Fruit fly (Drosophila melanogaster) whole organism, embryonic: ENCODE measurements around the gene CG9389.

ENCODE experiments used
- Abd-B ChIP-seq: fragments of 200-800 bp; sonication (Bioruptor generic); optimal IDR thresholded peaks from 2 replicates; lab custom pipeline; 2018; ENCODE audit warnings: missing biosample characterization, mild to moderate bottlenecking, missing genetic modification characterization, moderate library complexity
- B-H1 ChIP-seq: fragments of 200-800 bp; sonication (Bioruptor generic); IDR thresholded peaks from 3 replicates; pipeline ENCODE4 v1.3.6; 2022; ENCODE audit warnings: missing biosample characterization, missing genetic modification characterization
- CG10654 ChIP-seq: fragments of 200-800 bp; sonication (Bioruptor generic); optimal IDR thresholded peaks from 2 replicates; lab custom pipeline; 2016; ENCODE audit warnings: missing biosample characterization, missing genetic modification characterization
- CG11398 ChIP-seq: fragments of 200-800 bp; sonication (Bioruptor generic); optimal IDR thresholded peaks from 2 replicates; lab custom pipeline; 2016; ENCODE audit warnings: missing biosample characterization, missing genetic modification characterization
- CG14014 ChIP-seq: fragments of 200-800 bp; sonication (Bioruptor generic); IDR thresholded peaks from 2 replicates; pipeline ENCODE4 v1.3.6; 2022; ENCODE audit warnings: missing biosample characterization, missing genetic modification characterization
- CG15073 ChIP-seq: fragments of 200-800 bp; sonication (Bioruptor generic); optimal IDR thresholded peaks from 2 replicates; lab custom pipeline; 2016; ENCODE audit warnings: missing biosample characterization, missing genetic modification characterization
- CG17612 ChIP-seq: fragments of 200-800 bp; sonication (Bioruptor generic); IDR thresholded peaks from 2 replicates; pipeline ENCODE4 v1.3.6; 2022; ENCODE audit warnings: missing biosample characterization, missing genetic modification characterization
- CG1792 ChIP-seq: fragments of 200-800 bp; sonication (Bioruptor generic); optimal IDR thresholded peaks from 2 replicates; lab custom pipeline; 2016; ENCODE audit warnings: missing biosample characterization, missing genetic modification characterization
- CG2116 ChIP-seq: fragments of 200-800 bp; sonication (Bioruptor generic); optimal IDR thresholded peaks from 3 replicates; lab custom pipeline; 2018; ENCODE audit warnings: missing biosample characterization, mild to moderate bottlenecking, missing genetic modification characterization
- CG2129 ChIP-seq: fragments of 200-800 bp; sonication (Bioruptor generic); IDR thresholded peaks from 2 replicates; pipeline ENCODE4 v1.3.6; 2022; ENCODE audit warnings: missing biosample characterization, missing genetic modification characterization; ENCODE audit not compliant: partially characterized antibody
- CG2712 ChIP-seq: fragments of 200-800 bp; optimal IDR thresholded peaks from 3 replicates; lab custom pipeline; 2019; ENCODE audit warnings: missing biosample characterization, mild to moderate bottlenecking, missing genetic modification characterization, moderate library complexity
- CG2875 ChIP-seq: fragments of 200-800 bp; sonication (Bioruptor generic); optimal IDR thresholded peaks from 2 replicates; lab custom pipeline; 2017; ENCODE audit warnings: missing biosample characterization, mild to moderate bottlenecking, missing genetic modification characterization, missing genetic modification reagents
- CG32532 ChIP-seq: fragments of 200-800 bp; sonication (Bioruptor generic); IDR thresholded peaks from 2 replicates; pipeline ENCODE4 v1.3.6; 2022; ENCODE audit warnings: missing biosample characterization, missing genetic modification characterization
- CG33213 ChIP-seq: fragments of 200-800 bp; sonication (Bioruptor generic); optimal IDR thresholded peaks from 3 replicates; lab custom pipeline; 2016; ENCODE audit warnings: missing biosample characterization, missing genetic modification characterization
- CG4360 ChIP-seq: fragments of 200-800 bp; sonication (Bioruptor generic); IDR thresholded peaks from 2 replicates; pipeline ENCODE4 v1.3.6; 2022; ENCODE audit warnings: missing biosample characterization, missing genetic modification characterization
- CG6854 ChIP-seq: fragments of 200-800 bp; sonication (Bioruptor generic); optimal IDR thresholded peaks from 3 replicates; lab custom pipeline; 2017; ENCODE audit warnings: missing biosample characterization, mild to moderate bottlenecking, missing genetic modification characterization
- CG8359 ChIP-seq: fragments of 200-800 bp; sonication (Bioruptor generic); optimal IDR thresholded peaks from 2 replicates; lab custom pipeline; 2017; ENCODE audit warnings: missing biosample characterization, mild to moderate bottlenecking, missing genetic modification characterization, borderline replicate concordance
- CG8478 ChIP-seq: fragments of >200 bp; optimal IDR thresholded peaks from 2 replicates; lab custom pipeline; 2018
- CG9609 ChIP-seq: fragments of 200-800 bp; sonication (Bioruptor generic); optimal IDR thresholded peaks from 3 replicates; lab custom pipeline; 2016; ENCODE audit warnings: missing biosample characterization, missing genetic modification characterization
- CTCF ChIP-seq: fragments of 200-800 bp; sonication (Bioruptor generic); optimal IDR thresholded peaks from 2 replicates; lab custom pipeline; 2017; ENCODE audit warnings: missing biosample characterization, mild to moderate bottlenecking, missing genetic modification characterization, moderate library complexity
- CoRest ChIP-seq: fragments of 200-800 bp; sonication (Bioruptor generic); optimal IDR thresholded peaks from 3 replicates; lab custom pipeline; 2018; ENCODE audit warnings: missing biosample characterization, mild to moderate bottlenecking, missing genetic modification characterization, moderate library complexity
- D ChIP-seq, 2 experiments: fragments of 200-800 bp in 1 of 2; fragments of >200 bp in 1 of 2; sonication (Bioruptor generic) in 1 of 2; optimal IDR thresholded peaks; 2 replicates in 1 of 2; 3 replicates in 1 of 2; lab custom pipeline; 2017; ENCODE audit warnings: mild to moderate bottlenecking in 1 of 2, missing biosample characterization in 1 of 2, missing genetic modification characterization in 1 of 2, missing genetic modification reagents in 1 of 2
- Deaf1 ChIP-seq: fragments of 200-800 bp; optimal IDR thresholded peaks from 3 replicates; lab custom pipeline; 2019; ENCODE audit warnings: missing biosample characterization, mild to moderate bottlenecking, missing genetic modification characterization, moderate library complexity
- Dip2 ChIP-seq: fragments of 200-800 bp; sonication (Bioruptor generic); IDR thresholded peaks from 2 replicates; pipeline ENCODE4 v1.3.6; 2022; ENCODE audit warnings: missing biosample characterization, missing genetic modification characterization
- E2f1 ChIP-seq: fragments of 200-800 bp; sonication (Bioruptor generic); IDR thresholded peaks from 2 replicates; pipeline ENCODE4 v1.3.6; 2022; ENCODE audit warnings: missing biosample characterization, missing genetic modification characterization
- Gug ChIP-seq: fragments of 200-800 bp; sonication (Bioruptor generic); IDR thresholded peaks from 4 replicates; pipeline ENCODE4 v1.3.6; 2022; ENCODE audit warnings: missing biosample characterization, missing genetic modification characterization
- H2.0 ChIP-seq: fragments of 200-800 bp; sonication (Bioruptor generic); IDR thresholded peaks from 2 replicates; pipeline ENCODE4 v1.3.6; 2022; ENCODE audit warnings: missing biosample characterization, missing genetic modification characterization
- HLH3B ChIP-seq: fragments of 200-800 bp; sonication (Bioruptor generic); IDR thresholded peaks from 2 replicates; pipeline ENCODE4 v1.3.6; 2022; ENCODE audit warnings: missing biosample characterization, missing genetic modification characterization
- Kr ChIP-seq: fragments of 200-800 bp; sonication (Bioruptor generic); optimal IDR thresholded peaks from 2 replicates; lab custom pipeline; 2017; ENCODE audit warnings: missing biosample characterization, mild to moderate bottlenecking, missing genetic modification characterization
- Lim3 ChIP-seq: fragments of 200-800 bp; sonication (Bioruptor generic); IDR thresholded peaks from 2 replicates; pipeline ENCODE4 v1.3.6; 2022; ENCODE audit warnings: missing biosample characterization, missing genetic modification characterization
- MTF-1 ChIP-seq: fragments of 200-800 bp; sonication (Bioruptor generic); optimal IDR thresholded peaks from 2 replicates; lab custom pipeline; 2018; ENCODE audit warnings: missing biosample characterization, mild to moderate bottlenecking, missing genetic modification characterization, borderline replicate concordance
- Meics ChIP-seq: fragments of 200-800 bp; sonication (Bioruptor generic); optimal IDR thresholded peaks from 2 replicates; lab custom pipeline; 2017; ENCODE audit warnings: missing biosample characterization, mild to moderate bottlenecking, missing genetic modification characterization
- Mes4 ChIP-seq: fragments of 200-800 bp; sonication (Bioruptor generic); optimal IDR thresholded peaks from 2 replicates; lab custom pipeline; 2016; ENCODE audit warnings: missing biosample characterization, missing genetic modification characterization
- NC2β ChIP-seq: fragments of 200-800 bp; sonication (Bioruptor generic); optimal IDR thresholded peaks from 2 replicates; lab custom pipeline; 2016; ENCODE audit warnings: missing biosample characterization, missing genetic modification characterization
- Nf-YB ChIP-seq: fragments of 200-800 bp; sonication (Bioruptor generic); optimal IDR thresholded peaks from 3 replicates; lab custom pipeline; 2019; ENCODE audit warnings: missing biosample characterization, mild to moderate bottlenecking, missing genetic modification characterization, moderate library complexity
- Poxn ChIP-seq: fragments of 200-800 bp; sonication (Bioruptor generic); IDR thresholded peaks from 2 replicates; pipeline ENCODE4 v1.3.6; 2022; ENCODE audit warnings: missing biosample characterization, missing genetic modification characterization
- Scr ChIP-seq: fragments of 200-800 bp; sonication (Bioruptor generic); IDR thresholded peaks from 2 replicates; pipeline ENCODE4 v1.3.6; 2022; ENCODE audit warnings: missing biosample characterization, missing genetic modification characterization; ENCODE audit not compliant: partially characterized antibody
- Sox102F ChIP-seq: fragments of 200-800 bp; sonication (Bioruptor generic); optimal IDR thresholded peaks from 2 replicates; lab custom pipeline; 2018; ENCODE audit warnings: missing biosample characterization, mild to moderate bottlenecking, missing genetic modification characterization, moderate library complexity
- Sry-δ ChIP-seq: fragments of 200-800 bp; sonication (Bioruptor generic); optimal IDR thresholded peaks from 2 replicates; lab custom pipeline; 2016; ENCODE audit warnings: missing biosample characterization, missing genetic modification characterization
- Vsx1 ChIP-seq: fragments of 200-800 bp; sonication (Bioruptor generic); optimal IDR thresholded peaks from 2 replicates; lab custom pipeline; 2017; ENCODE audit warnings: missing biosample characterization, mild to moderate bottlenecking, missing genetic modification characterization, missing genetic modification reagents
- ab ChIP-seq: fragments of 200-800 bp; sonication (Bioruptor generic); optimal IDR thresholded peaks from 2 replicates; lab custom pipeline; 2016; ENCODE audit warnings: missing biosample characterization, missing genetic modification characterization
- ap ChIP-seq: fragments of 200-800 bp; sonication (Bioruptor generic); IDR thresholded peaks from 2 replicates; pipeline ENCODE4 v1.3.6; 2022; ENCODE audit warnings: missing biosample characterization, missing genetic modification characterization
- cas ChIP-seq: fragments of 200-800 bp; sonication (Bioruptor generic); IDR thresholded peaks from 2 replicates; pipeline ENCODE4 v1.3.6; 2022; ENCODE audit warnings: missing biosample characterization, missing genetic modification characterization
- chn ChIP-seq: fragments of 200-800 bp; sonication (Bioruptor generic); optimal IDR thresholded peaks from 2 replicates; lab custom pipeline; 2016; ENCODE audit warnings: missing biosample characterization, missing genetic modification characterization
- da ChIP-seq: fragments of 200-800 bp; sonication (Bioruptor generic); optimal IDR thresholded peaks from 2 replicates; lab custom pipeline; 2016; ENCODE audit warnings: missing biosample characterization, missing genetic modification characterization
- gfzf ChIP-seq: fragments of 200-800 bp; sonication (Bioruptor generic); optimal IDR thresholded peaks from 2 replicates; lab custom pipeline; 2016; ENCODE audit warnings: missing biosample characterization, mild to moderate bottlenecking, missing genetic modification characterization, moderate library complexity
- insv ChIP-seq, 2 experiments: fragments of 200-800 bp; sonication (Bioruptor generic); optimal IDR thresholded peaks; 3 replicates each; lab custom pipeline; 2016 to 2018; ENCODE audit warnings: missing biosample characterization in 2 of 2, missing genetic modification characterization in 2 of 2
- nom ChIP-seq: fragments of 200-800 bp; sonication (Bioruptor generic); optimal IDR thresholded peaks from 2 replicates; lab custom pipeline; 2017; ENCODE audit warnings: missing biosample characterization, missing genetic modification characterization, mild to moderate bottlenecking, moderate library complexity, missing genetic modification reagents
- peb ChIP-seq: fragments of 200-800 bp; sonication (Bioruptor generic); IDR thresholded peaks from 2 replicates; pipeline ENCODE4 v1.3.6; 2022; ENCODE audit warnings: missing biosample characterization, missing genetic modification characterization
- pnt ChIP-seq: fragments of 200-800 bp; sonication (Bioruptor generic); optimal IDR thresholded peaks from 3 replicates; lab custom pipeline; 2016; ENCODE audit warnings: missing biosample characterization, missing genetic modification characterization
- sqz ChIP-seq: fragments of 200-800 bp; sonication (Bioruptor generic); optimal IDR thresholded peaks from 3 replicates; lab custom pipeline; 2018; ENCODE audit warnings: missing biosample characterization, mild to moderate bottlenecking, missing genetic modification characterization
- usp ChIP-seq: fragments of >200 bp; optimal IDR thresholded peaks from 2 replicates; lab custom pipeline; 2017; ENCODE audit warnings: missing biosample characterization, missing genetic modification characterization

The CG9389 gene

DNA sequence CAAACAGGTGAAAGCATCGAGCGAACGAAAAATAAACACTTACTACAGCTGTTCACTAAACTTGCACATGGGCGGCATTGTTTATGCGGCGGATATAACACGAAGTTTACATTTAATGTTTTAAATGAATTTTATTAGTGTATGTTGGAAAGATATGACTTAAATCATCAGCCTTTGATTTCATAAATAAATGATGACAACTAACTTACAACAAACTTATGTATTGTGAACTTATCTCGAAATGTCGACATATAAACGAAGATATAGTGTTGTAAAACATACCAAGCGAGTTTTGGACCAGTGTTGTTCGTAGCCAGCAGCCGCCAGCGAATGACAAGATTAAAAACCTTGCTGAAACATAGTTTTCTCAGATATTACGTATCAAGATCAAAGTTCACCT is 34.0 kb upstream of the CG9389 start, which contains the start of the genes CG11309 and CG7632 (continued):
- TF ChIP-seq HLH3B (GFP tag; lab: Robert Waterston, UW), result peak; percentile 98
- peak; percentile 40 for TF ChIP-seq gfzf (GFP tag; lab: Kevin White, UChicago)
- TF ChIP-seq chn (GFP tag; lab: Kevin White, UChicago), result peak; percentile 98
- TF ChIP-seq da, result peak; percentile 98
- peak; percentile 99 for TF ChIP-seq sqz (GFP tag; lab: Kevin White, UChicago)
- TF ChIP-seq CG10654 (GFP tag; lab: Kevin White, UChicago), result peak; percentile 98
- TF ChIP-seq cas (GFP tag; lab: Robert Waterston, UW), result peak; percentile 97
- TF ChIP-seq CG1792 (GFP tag; lab: Kevin White, UChicago), result peak; percentile 97
- TF ChIP-seq CG32532 (GFP tag; lab: Robert Waterston, UW), result peak; percentile 98
- peak; percentile 98 for TF ChIP-seq CG9609
- peak; percentile 66 for TF ChIP-seq Lim3
- peak; percentile 96 for TF ChIP-seq B-H1 (GFP tag; lab: Robert Waterston, UW)
- peak; percentile 99 for TF ChIP-seq CG2875 (GFP tag; lab: Kevin White, UChicago)
- peak; percentile 48 to 87 for TF ChIP-seq insv (GFP tag; optimal IDR thresholded peaks at IDR 0.05; lab: Kevin White, UChicago)
- peak; percentile 93 for TF ChIP-seq CG17612 (GFP tag; lab: Robert Waterston, UW)
- peak; percentile 92 for TF ChIP-seq Deaf1 (tag; lab: Kevin White, UChicago)
- peak; percentile 99 for TF ChIP-seq Sox102F (GFP tag; lab: Kevin White, UChicago)
- peak; percentile 93 for TF ChIP-seq Nf-YB (GFP tag; lab: Kevin White, UChicago)
- no peak for TF ChIP-seq CG2129 (GFP tag; lab: Robert Waterston, UW)
- TF ChIP-seq D (optimal IDR thresholded peaks at IDR 0.05; lab: Kevin White, UChicago), result no peak
- peak; percentile 99 for TF ChIP-seq D (GFP tag; optimal IDR thresholded peaks at IDR 0.05; lab: Kevin White, UChicago)
- peak; percentile 99 for TF ChIP-seq NC2β (GFP tag; lab: Kevin White, UChicago)
- TF ChIP-seq CG11398 (GFP tag; lab: Kevin White, UChicago), result peak; percentile 98
- TF ChIP-seq usp (GFP tag; lab: Kevin White, UChicago), result no peak
- peak; percentile 96 for TF ChIP-seq Abd-B (GFP tag; lab: Kevin White, UChicago)
- TF ChIP-seq CG14014, result peak; percentile 98
- peak; percentile 97 for TF ChIP-seq ap
- peak; percentile 100 for TF ChIP-seq CG6854 (GFP tag; lab: Kevin White, UChicago)
- TF ChIP-seq CG2116, result peak; percentile 93
- peak; percentile 39 for TF ChIP-seq Scr (GFP tag; lab: Robert Waterston, UW)
- TF ChIP-seq CoRest (tag; lab: Kevin White, UChicago), result peak; percentile 99
- no peak for TF ChIP-seq Dip2 (GFP tag; lab: Robert Waterston, UW)
- TF ChIP-seq CG8359, result peak; percentile 95
- TF ChIP-seq H2.0 (GFP tag; lab: Robert Waterston, UW), result peak; percentile 97
- peak; percentile 97 for TF ChIP-seq E2f1 (GFP tag; lab: Robert Waterston, UW)
- TF ChIP-seq CG2712 (tag; lab: Kevin White, UChicago), result peak; percentile 100
- peak; percentile 90 for TF ChIP-seq ab
- TF ChIP-seq CG4360 (GFP tag; lab: Robert Waterston, UW), result peak; percentile 88
- TF ChIP-seq Poxn (GFP tag; lab: Robert Waterston, UW), result peak; percentile 84
- peak; percentile 99 for TF ChIP-seq MTF-1 (GFP tag; lab: Kevin White, UChicago)
- TF ChIP-seq Meics (GFP tag; lab: Kevin White, UChicago), result peak; percentile 99
- no peak for TF ChIP-seq CG8478 (lab: Kevin White, UChicago)
- TF ChIP-seq CG33213 (GFP tag; lab: Kevin White, UChicago), result peak; percentile 99
- peak; percentile 72; the same call in 3 of the 4 replicates for TF ChIP-seq Gug (GFP tag; lab: Robert Waterston, UW)
- peak; percentile 99 for TF ChIP-seq nom
- TF ChIP-seq CG15073, result peak; percentile 79
- peak; percentile 98 for TF ChIP-seq Vsx1 (GFP tag; lab: Kevin White, UChicago)
- TF ChIP-seq peb, result peak; percentile 96
- peak; percentile 90 for TF ChIP-seq Kr (GFP tag; lab: Kevin White, UChicago)
- peak; percentile 81 for TF ChIP-seq CTCF (GFP tag; lab: Kevin White, UChicago)
- peak; percentile 79 for TF ChIP-seq Sry-δ (GFP tag; lab: Kevin White, UChicago)
- peak; percentile 97 for TF ChIP-seq pnt (GFP tag; lab: Kevin White, UChicago)
- peak; percentile 98 for TF ChIP-seq Mes4 (GFP tag; lab: Kevin White, UChicago)
